Worm (Caenorhabditis elegans): Measurements from ENCODE around the gene R148.8.

- TF ChIP-seq nhr-19 (GFP tag; conservative IDR thresholded peaks at IDR 0.05) (no peak), pqm-1 (tag; optimal IDR thresholded peaks at IDR 0.05) (no peak), pax-3 (tag; optimal IDR thresholded peaks at IDR 0.05) (no peak), ceh-82 (tag; optimal IDR thresholded peaks at IDR 0.05) (no peak), unc-62 (GFP tag; optimal IDR thresholded peaks at IDR 0.05) (no peak), dpl-1 (GFP tag; optimal IDR thresholded peaks at IDR 0.05) (no peak), zag-1 (tag; optimal IDR thresholded peaks at IDR 0.05) (no peak), lsy-2 (tag; optimal IDR thresholded peaks at IDR 0.05) (no peak), nhr-71 (tag; optimal IDR thresholded peaks at IDR 0.05) (no peak), efl-1 (optimal IDR thresholded peaks at IDR 0.05) (no peak), efl-1 (GFP tag; optimal IDR thresholded peaks at IDR 0.05 in 1 of 2) (no peak)
These were observed 36.3 kb upstream of the R148.8 start, which contains the start of gene C44B11.1 for ce11 chrIII:3154968-3155367.

Measured in whole organism, L1 larva.